Fruit fly (Drosophila melanogaster): ENCODE data around the gene CG42788.

The CG42788 gene

DNA sequence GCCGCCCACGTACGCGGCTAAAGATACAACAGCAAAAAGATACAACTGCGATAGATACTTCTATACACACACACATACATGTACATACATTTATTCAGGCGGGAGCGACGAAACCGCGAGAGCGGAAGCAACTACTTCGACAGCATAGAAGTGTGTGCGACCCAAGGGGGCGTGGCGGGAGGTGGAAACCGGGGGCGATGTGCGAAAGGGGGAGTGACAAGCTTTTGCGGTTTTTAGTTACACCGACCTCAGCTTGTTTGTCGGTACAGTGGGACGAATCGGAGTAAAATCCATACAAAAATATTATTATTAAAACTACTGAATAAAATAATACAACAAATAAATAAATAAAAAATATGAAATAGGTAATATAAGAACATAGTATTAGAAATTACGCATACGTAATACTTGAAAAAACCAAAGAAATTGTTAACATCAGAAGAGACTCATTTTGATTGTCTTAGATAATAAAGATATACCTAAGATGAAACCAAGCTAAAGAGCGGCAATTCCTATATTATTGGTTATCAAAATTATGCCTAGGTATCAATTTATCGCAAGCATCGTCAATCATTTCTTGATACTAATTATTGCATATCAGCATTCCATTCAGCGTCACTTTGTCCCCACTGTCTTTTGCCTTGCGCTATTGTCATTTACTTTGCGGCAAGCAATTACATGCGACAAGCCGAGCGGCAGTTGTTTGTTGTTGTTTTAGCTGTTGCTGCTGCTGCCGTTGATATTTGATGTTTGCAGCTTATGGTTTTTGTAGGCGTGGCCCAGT is 2.9 kb downstream of the CG42788 start (continued):
- TF ChIP-seq CG6276 (GFP tag; optimal IDR thresholded peaks at IDR 0.05) (peak; percentile 70), Ets96B (tag; optimal IDR thresholded peaks at IDR 0.05) (no peak), CG32006 (GFP tag; optimal IDR thresholded peaks at IDR 0.05) (peak; percentile 84), CG4318 (GFP tag; optimal IDR thresholded peaks at IDR 0.05) (peak; percentile 61), fd59A (GFP tag; optimal IDR thresholded peaks at IDR 0.05) (no peak)

DNA sequence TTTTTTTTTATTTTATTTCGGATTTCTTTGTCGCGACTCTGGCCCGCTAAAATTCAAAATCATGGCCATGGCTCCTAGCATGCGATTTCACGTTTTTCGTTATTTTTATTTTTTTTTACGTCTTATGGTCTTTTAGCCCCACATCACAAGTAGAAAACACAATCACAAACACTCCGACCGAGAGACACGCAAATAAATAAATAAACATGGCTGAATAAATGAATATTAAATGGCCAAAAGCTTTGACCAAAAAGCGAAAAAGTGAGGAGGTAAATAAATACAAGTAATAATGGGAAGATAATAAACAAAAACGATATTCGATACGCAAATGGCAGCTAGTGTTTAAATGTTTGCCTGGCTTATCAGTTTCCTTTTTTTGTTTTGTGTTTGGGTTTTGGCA is 3.7 kb downstream of the CG42788 start:
- TF ChIP-seq CG10669 (GFP tag; optimal IDR thresholded peaks at IDR 0.05) (no peak), fkh (GFP tag; optimal IDR thresholded peaks at IDR 0.05) (peak; percentile 18), CG8119 (GFP tag; IDR thresholded peaks at IDR 0.05) (no peak), topi (GFP tag; optimal IDR thresholded peaks at IDR 0.05) (no peak), lz (GFP tag; optimal IDR thresholded peaks at IDR 0.05) (no peak), net (GFP tag; optimal IDR thresholded peaks at IDR 0.05) (no peak), Hr39 (GFP tag; optimal IDR thresholded peaks at IDR 0.05) (no peak), CG11762 (GFP tag; optimal IDR thresholded peaks at IDR 0.05; ENCODE audit: insufficient read depth) (no peak), CG11294 (GFP tag; IDR thresholded peaks at IDR 0.05) (no peak)

DNA sequence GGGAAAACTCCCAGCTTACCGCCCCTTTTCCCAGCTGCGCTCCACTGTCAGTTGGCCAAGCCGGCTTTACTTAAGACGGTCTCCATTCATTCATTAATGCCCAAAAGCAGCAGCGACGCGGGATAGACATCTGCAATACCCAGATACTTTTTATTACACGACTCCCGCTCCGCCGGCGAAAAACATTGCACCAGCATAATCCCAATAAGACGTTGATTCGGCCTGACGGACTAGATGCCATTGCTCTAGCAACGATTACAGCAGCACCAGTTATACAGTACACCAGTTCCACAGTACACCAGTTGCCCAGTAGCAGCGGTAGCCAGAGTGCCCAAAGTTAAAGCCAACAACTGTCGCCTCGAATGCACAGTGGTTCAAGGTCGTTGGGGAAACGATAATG is 5.9 kb downstream of the CG42788 start:
- no peak for TF ChIP-seq CG3032 (tag; optimal IDR thresholded peaks at IDR 0.05)
- TF ChIP-seq Blimp-1 (GFP tag; optimal IDR thresholded peaks at IDR 0.05): no peak
- TF ChIP-seq eg (GFP tag; IDR thresholded peaks at IDR 0.05): no peak
- TF ChIP-seq ss (GFP tag; optimal IDR thresholded peaks at IDR 0.05): no peak
- TF ChIP-seq dsx (GFP tag; optimal IDR thresholded peaks at IDR 0.05; ENCODE audit: poor library complexity, severe bottlenecking): no peak
- no peak for TF ChIP-seq cyc (GFP tag; optimal IDR thresholded peaks at IDR 0.05)
- no peak for TF ChIP-seq Lpt (GFP tag; optimal IDR thresholded peaks at IDR 0.05)
- TF ChIP-seq CG16779 (tag; optimal IDR thresholded peaks at IDR 0.05): no peak
- TF ChIP-seq Smox (GFP tag; optimal IDR thresholded peaks at IDR 0.05): no peak
- TF ChIP-seq Met (GFP tag; optimal IDR thresholded peaks at IDR 0.05): no peak
- TF ChIP-seq CG6276 (GFP tag; optimal IDR thresholded peaks at IDR 0.05): no peak
- no peak for TF ChIP-seq CG32006 (GFP tag; optimal IDR thresholded peaks at IDR 0.05)
- no peak for TF ChIP-seq CG11762 (GFP tag; optimal IDR thresholded peaks at IDR 0.05; ENCODE audit: insufficient read depth)
- no peak for TF ChIP-seq CG3919 (GFP tag; optimal IDR thresholded peaks at IDR 0.05)
- no peak for TF ChIP-seq CG9139 (GFP tag; optimal IDR thresholded peaks at IDR 0.05)
- TF ChIP-seq Sox102F (GFP tag; optimal IDR thresholded peaks at IDR 0.05): no peak
- TF ChIP-seq spab (GFP tag; optimal IDR thresholded peaks at IDR 0.05): no peak

DNA sequence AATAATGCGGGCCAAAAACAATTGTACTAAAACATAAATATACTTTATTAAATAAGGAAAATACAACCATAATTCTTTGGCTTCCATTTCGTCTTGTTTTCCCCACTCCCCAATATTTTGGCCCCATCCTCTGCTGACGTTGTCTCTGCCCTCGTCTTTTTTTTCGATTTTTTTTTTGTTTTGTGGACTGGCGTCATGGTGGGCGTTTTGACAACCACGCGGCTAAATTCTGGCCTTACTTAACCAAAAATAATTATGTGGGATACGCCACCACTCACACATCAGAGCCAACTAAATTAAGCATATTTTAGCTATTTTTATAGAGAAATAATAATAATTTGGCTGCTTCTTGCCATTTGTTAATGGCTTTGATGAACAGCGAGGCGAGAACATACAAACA is 7.2 kb downstream of the CG42788 start:
- TF ChIP-seq acj6 (GFP tag; optimal IDR thresholded peaks at IDR 0.05): no peak
- no peak for TF ChIP-seq CG10669 (GFP tag; optimal IDR thresholded peaks at IDR 0.05)
- TF ChIP-seq dac (GFP tag; optimal IDR thresholded peaks at IDR 0.05): no peak
- no peak for TF ChIP-seq OdsH (GFP tag; optimal IDR thresholded peaks at IDR 0.05)
- TF ChIP-seq CG8319 (GFP tag; optimal IDR thresholded peaks at IDR 0.05): no peak
- no peak for TF ChIP-seq Blimp-1 (GFP tag; optimal IDR thresholded peaks at IDR 0.05)
- TF ChIP-seq Gug (GFP tag; IDR thresholded peaks at IDR 0.05): no peak
- TF ChIP-seq Eip78C (GFP tag): no peak
- no peak for TF ChIP-seq CG34406 (GFP tag; optimal IDR thresholded peaks at IDR 0.05)
- TF ChIP-seq CG32006 (GFP tag; optimal IDR thresholded peaks at IDR 0.05): no peak
- TF ChIP-seq CG1621 (tag; optimal IDR thresholded peaks at IDR 0.05): no peak
- TF ChIP-seq Ets96B (tag; optimal IDR thresholded peaks at IDR 0.05): no peak
- no peak for TF ChIP-seq CG16779 (tag; optimal IDR thresholded peaks at IDR 0.05)
